Fruit fly (Drosophila melanogaster) whole organism, embryonic: Measurements from ENCODE around the gene fwd.

Experiments
- B-H1 ChIP-seq: fragments of 200-800 bp; sonication (Bioruptor generic); IDR thresholded peaks from 3 replicates; pipeline ENCODE4 v1.3.6; 2022; ENCODE audit warnings: missing biosample characterization, missing genetic modification characterization
- C15 ChIP-seq: fragments of 200-800 bp; sonication (Bioruptor generic); IDR thresholded peaks from 3 replicates; pipeline ENCODE4 v1.3.6; 2022; ENCODE audit warnings: missing biosample characterization, missing genetic modification characterization
- CG10366 ChIP-seq: fragments of 200-800 bp; sonication (Bioruptor generic); IDR thresholded peaks from 2 replicates; pipeline ENCODE4 v1.3.6; 2022; ENCODE audit warnings: missing biosample characterization, missing genetic modification characterization
- CG11085 ChIP-seq: fragments of 200-800 bp; sonication (Bioruptor generic); IDR thresholded peaks from 2 replicates; pipeline ENCODE4 v1.3.6; 2022; ENCODE audit warnings: missing biosample characterization, missing genetic modification characterization
- CG11696 ChIP-seq: fragments of 200-800 bp; sonication (Bioruptor generic); IDR thresholded peaks from 2 replicates; pipeline ENCODE4 v1.3.6; 2022; ENCODE audit warnings: missing biosample characterization, missing genetic modification characterization
- CG1233 ChIP-seq: fragments of 200-800 bp; sonication (Bioruptor generic); optimal IDR thresholded peaks from 4 replicates; lab custom pipeline; 2018; ENCODE audit warnings: missing biosample characterization, mild to moderate bottlenecking, missing genetic modification characterization
- CG14014 ChIP-seq: fragments of 200-800 bp; sonication (Bioruptor generic); IDR thresholded peaks from 2 replicates; pipeline ENCODE4 v1.3.6; 2022; ENCODE audit warnings: missing biosample characterization, missing genetic modification characterization
- CG14965 ChIP-seq: fragments of 200-800 bp; sonication (Bioruptor generic); optimal IDR thresholded peaks from 2 replicates; lab custom pipeline; 2016; ENCODE audit warnings: missing biosample characterization, missing genetic modification characterization, borderline replicate concordance
- CG15479 ChIP-seq: fragments of 200-800 bp; sonication (Bioruptor generic); optimal IDR thresholded peaks from 3 replicates; lab custom pipeline; 2019; ENCODE audit warnings: missing biosample characterization, mild to moderate bottlenecking, missing genetic modification characterization, moderate library complexity
- CG17186 ChIP-seq: fragments of 200-800 bp; sonication (Bioruptor generic); optimal IDR thresholded peaks from 3 replicates; lab custom pipeline; 2017; ENCODE audit warnings: missing biosample characterization, missing genetic modification reagents, missing genetic modification characterization
- CG17385 ChIP-seq: fragments of 200-800 bp; sonication (Bioruptor generic); optimal IDR thresholded peaks from 3 replicates; lab custom pipeline; 2018; ENCODE audit warnings: missing biosample characterization, mild to moderate bottlenecking, missing genetic modification characterization
- CG2889 ChIP-seq: fragments of 200-800 bp; sonication (Bioruptor generic); IDR thresholded peaks from 3 replicates; pipeline ENCODE4 v1.3.6; 2022; ENCODE audit warnings: missing biosample characterization, missing genetic modification characterization
- CG32772 ChIP-seq: fragments of 200-800 bp; sonication (Bioruptor generic); IDR thresholded peaks from 2 replicates; pipeline ENCODE4 v1.3.6; 2022; ENCODE audit warnings: missing biosample characterization, missing genetic modification characterization
- CG33557 ChIP-seq: fragments of 200-800 bp; sonication (Bioruptor generic); optimal IDR thresholded peaks from 2 replicates; lab custom pipeline; 2019; ENCODE audit warnings: missing biosample characterization, mild to moderate bottlenecking, missing genetic modification characterization, moderate library complexity
- CG8290 ChIP-seq, 3 experiments: fragments of 200-800 bp; sonication (Bioruptor generic); optimal IDR thresholded peaks; 2 replicates each; lab custom pipeline; 2016 to 2019; ENCODE audit warnings: missing biosample characterization in 3 of 3, missing genetic modification characterization in 3 of 3, mild to moderate bottlenecking in 2 of 3, moderate library complexity in 1 of 3
- CG9932 ChIP-seq: fragments of 200-800 bp; sonication (Bioruptor generic); IDR thresholded peaks from 2 replicates; pipeline ENCODE4 v1.3.6; 2022; ENCODE audit warnings: missing biosample characterization, missing genetic modification characterization
- D ChIP-seq, 2 experiments: fragments of 200-800 bp in 1 of 2; fragments of >200 bp in 1 of 2; sonication (Bioruptor generic) in 1 of 2; optimal IDR thresholded peaks; 2 replicates in 1 of 2; 3 replicates in 1 of 2; lab custom pipeline; 2017; ENCODE audit warnings: mild to moderate bottlenecking in 1 of 2, missing biosample characterization in 1 of 2, missing genetic modification characterization in 1 of 2, missing genetic modification reagents in 1 of 2
- ERR ChIP-seq: fragments of 200-800 bp; sonication (Bioruptor generic); optimal IDR thresholded peaks from 2 replicates; lab custom pipeline; 2016; ENCODE audit warnings: missing biosample characterization, missing genetic modification characterization
- Ets65A ChIP-seq: fragments of 200-800 bp; sonication (Bioruptor generic); peaks from one replicate; lab custom pipeline; 2016; ENCODE audit warnings: missing biosample characterization, missing genetic modification characterization
- Gug ChIP-seq: fragments of 200-800 bp; sonication (Bioruptor generic); IDR thresholded peaks from 4 replicates; pipeline ENCODE4 v1.3.6; 2022; ENCODE audit warnings: missing biosample characterization, missing genetic modification characterization
- Hey ChIP-seq: fragments of 200-800 bp; sonication (Bioruptor generic); optimal IDR thresholded peaks from 3 replicates; lab custom pipeline; 2018; ENCODE audit warnings: missing biosample characterization, mild to moderate bottlenecking, missing genetic modification characterization
- Hr39 ChIP-seq: fragments of >200 bp; optimal IDR thresholded peaks from 2 replicates; lab custom pipeline; 2017
- Pdp1 ChIP-seq, 2 experiments: fragments of 200-800 bp; sonication (Bioruptor generic); optimal IDR thresholded peaks; 3 replicates each; lab custom pipeline; 2016; ENCODE audit warnings: missing biosample characterization in 2 of 2, missing genetic modification characterization in 2 of 2, mild to moderate bottlenecking in 1 of 2, moderate library complexity in 1 of 2
- Xrp1 ChIP-seq: fragments of 200-800 bp; sonication (Bioruptor generic); IDR thresholded peaks from 2 replicates; pipeline ENCODE4 v1.3.6; 2022; ENCODE audit warnings: missing biosample characterization, missing genetic modification characterization
- ac ChIP-seq: fragments of 200-800 bp; sonication (Bioruptor generic); optimal IDR thresholded peaks from 3 replicates; lab custom pipeline; 2017; ENCODE audit warnings: missing biosample characterization, mild to moderate bottlenecking, missing genetic modification characterization
- al ChIP-seq: fragments of 200-800 bp; sonication (Bioruptor generic); IDR thresholded peaks from 2 replicates; pipeline ENCODE4 v1.3.6; 2022; ENCODE audit warnings: missing biosample characterization, missing genetic modification characterization
- ara ChIP-seq: fragments of 200-800 bp; sonication (Bioruptor generic); IDR thresholded peaks from 2 replicates; pipeline ENCODE4 v1.3.6; 2022; ENCODE audit warnings: missing biosample characterization, missing genetic modification characterization
- cad ChIP-seq: fragments of >200 bp; optimal IDR thresholded peaks from 2 replicates; lab custom pipeline; 2017; ENCODE audit warnings: missing biosample characterization, missing genetic modification characterization
- crp ChIP-seq, 2 experiments: fragments of 200-800 bp; sonication (Bioruptor generic); optimal IDR thresholded peaks; 2 replicates in 1 of 2; 3 replicates in 1 of 2; lab custom pipeline; 2017; ENCODE audit warnings: missing biosample characterization in 2 of 2, missing genetic modification characterization in 2 of 2, mild to moderate bottlenecking in 1 of 2, moderate library complexity in 1 of 2
- cwo ChIP-seq: fragments of 200-800 bp; sonication (Bioruptor generic); optimal IDR thresholded peaks from 3 replicates; lab custom pipeline; 2017; ENCODE audit warnings: missing biosample characterization, missing genetic modification characterization, mild to moderate bottlenecking, moderate library complexity, missing genetic modification reagents
- exex ChIP-seq: fragments of 200-800 bp; sonication (Bioruptor generic); optimal IDR thresholded peaks from 4 replicates; lab custom pipeline; 2018; ENCODE audit warnings: missing biosample characterization, mild to moderate bottlenecking, missing genetic modification characterization, moderate library complexity
- fd102C ChIP-seq: fragments of 200-800 bp; sonication (Bioruptor generic); optimal IDR thresholded peaks from 2 replicates; lab custom pipeline; 2018; ENCODE audit warnings: missing biosample characterization, mild to moderate bottlenecking, missing genetic modification characterization, moderate library complexity
- fru ChIP-seq: fragments of >200 bp; optimal IDR thresholded peaks from 2 replicates; lab custom pipeline; 2017
- insv ChIP-seq, 2 experiments: fragments of 200-800 bp; sonication (Bioruptor generic); optimal IDR thresholded peaks; 3 replicates each; lab custom pipeline; 2016 to 2018; ENCODE audit warnings: missing biosample characterization in 2 of 2, missing genetic modification characterization in 2 of 2
- pros ChIP-seq: fragments of 200-800 bp; sonication (Bioruptor generic); optimal IDR thresholded peaks from 3 replicates; lab custom pipeline; 2019; ENCODE audit warnings: missing biosample characterization, mild to moderate bottlenecking, missing genetic modification characterization, moderate library complexity
- ranshi ChIP-seq: fragments of 200-800 bp; sonication (Bioruptor generic); IDR thresholded peaks from 2 replicates; pipeline ENCODE4 v1.3.6; 2022; ENCODE audit warnings: missing biosample characterization, missing genetic modification characterization
- sima ChIP-seq: fragments of 200-800 bp; sonication (Bioruptor generic); optimal IDR thresholded peaks from 2 replicates; lab custom pipeline; 2016; ENCODE audit warnings: missing biosample characterization, missing genetic modification characterization
- sna ChIP-seq: fragments of 200-800 bp; sonication (Bioruptor generic); IDR thresholded peaks from 2 replicates; pipeline ENCODE4 v1.3.6; 2022; ENCODE audit warnings: missing biosample characterization, missing genetic modification characterization; ENCODE audit not compliant: partially characterized antibody
- tll ChIP-seq, 2 experiments: fragments of 200-800 bp in 1 of 2; fragments of >200 bp in 1 of 2; sonication (Bioruptor generic) in 1 of 2; optimal IDR thresholded peaks; 2 replicates each; lab custom pipeline; 2017 to 2019; ENCODE audit warnings: missing biosample characterization in 2 of 2, missing genetic modification characterization in 2 of 2, mild to moderate bottlenecking in 1 of 2, moderate library complexity in 1 of 2
- trh ChIP-seq: fragments of 200-800 bp; sonication (Bioruptor generic); optimal IDR thresholded peaks from 2 replicates; lab custom pipeline; 2016; ENCODE audit warnings: missing biosample characterization, missing genetic modification characterization
- usp ChIP-seq: fragments of >200 bp; optimal IDR thresholded peaks from 2 replicates; lab custom pipeline; 2017; ENCODE audit warnings: missing biosample characterization, missing genetic modification characterization
- z ChIP-seq: fragments of 200-800 bp; sonication (Bioruptor generic); IDR thresholded peaks from 3 replicates; pipeline ENCODE4 v1.3.6; 2022; ENCODE audit warnings: missing biosample characterization, missing genetic modification characterization
- zen ChIP-seq: fragments of 200-800 bp; sonication (Bioruptor generic); optimal IDR thresholded peaks from 3 replicates; lab custom pipeline; 2018; ENCODE audit warnings: missing biosample characterization, mild to moderate bottlenecking, missing genetic modification characterization, moderate library complexity

The fwd gene

DNA sequence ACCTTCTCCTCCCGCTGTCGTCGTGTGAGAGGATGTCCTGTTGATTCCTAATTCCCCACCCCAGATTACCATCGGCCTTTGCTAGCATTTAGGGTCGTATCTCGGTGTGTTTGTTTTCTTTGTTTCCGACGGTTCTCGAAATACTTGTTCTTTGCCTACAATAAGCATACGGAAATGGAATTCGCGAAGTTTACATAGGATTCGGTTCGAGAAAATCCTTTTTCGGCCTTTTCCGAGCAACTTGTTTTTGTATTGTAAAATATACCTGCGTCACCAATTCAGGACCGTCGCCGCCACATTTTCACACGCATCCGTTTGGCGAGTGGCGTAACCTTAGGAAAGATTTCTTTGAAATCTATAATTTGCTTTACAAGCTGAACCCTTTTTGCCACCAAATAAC, 21.2 kb downstream of the fwd start:
- no peak for TF ChIP-seq CG8290 (GFP tag; optimal IDR thresholded peaks at IDR 0.05; lab: Kevin White, UChicago)
- TF ChIP-seq CG8290 (tag; optimal IDR thresholded peaks at IDR 0.05; lab: Kevin White, UChicago): no peak
- peak; percentile 56 for TF ChIP-seq cad (GFP tag; lab: Kevin White, UChicago)
- TF ChIP-seq CG9932: no peak
- no peak for TF ChIP-seq sima (GFP tag; lab: Kevin White, UChicago)
- TF ChIP-seq fru (lab: Kevin White, UChicago): no peak
- no peak for TF ChIP-seq al (GFP tag; lab: Robert Waterston, UW)
- TF ChIP-seq CG15479 (GFP tag; lab: Kevin White, UChicago): peak; percentile 69
- no peak for TF ChIP-seq CG10366 (GFP tag; lab: Robert Waterston, UW)
- peak in 1 of 2 experiments; percentile 52 for TF ChIP-seq tll (GFP tag; optimal IDR thresholded peaks at IDR 0.05; lab: Kevin White, UChicago)
- TF ChIP-seq CG14965 (GFP tag; lab: Kevin White, UChicago): no peak
- no peak for TF ChIP-seq insv (GFP tag; optimal IDR thresholded peaks at IDR 0.05; lab: Kevin White, UChicago)
- TF ChIP-seq, all 482 proteins: peak for 3

DNA sequence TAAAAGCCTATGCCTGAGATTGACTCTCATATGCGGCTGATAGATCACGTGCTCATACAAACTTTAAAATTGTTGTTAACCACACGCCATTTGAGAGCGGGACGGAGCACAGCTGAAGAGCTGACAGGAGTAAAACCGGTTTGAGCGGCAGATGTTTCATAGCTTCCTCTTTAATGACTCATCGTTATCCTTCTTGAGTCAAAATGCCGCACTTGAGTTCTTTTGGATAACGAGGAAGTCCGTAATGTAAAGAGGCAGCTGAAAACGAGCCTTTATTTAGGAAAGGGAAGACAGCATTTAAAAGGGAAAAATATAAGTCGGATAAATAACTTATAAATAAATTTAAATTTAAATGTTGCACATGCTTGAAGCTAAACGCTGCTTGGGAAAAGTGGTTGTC, 22.4 kb downstream of the fwd start:
- TF ChIP-seq usp: no peak
- no peak for TF ChIP-seq cwo (GFP tag; lab: Kevin White, UChicago)
- no peak for TF ChIP-seq Hey (tag; lab: Kevin White, UChicago)
- peak; percentile 73 for TF ChIP-seq ac (GFP tag; lab: Kevin White, UChicago)
- TF ChIP-seq ara: no peak
- no peak for TF ChIP-seq ranshi (GFP tag; lab: Robert Waterston, UW)
- no peak for TF ChIP-seq C15 (GFP tag; lab: Robert Waterston, UW)
- peak; percentile 28 for TF ChIP-seq Ets65A (GFP tag; lab: Kevin White, UChicago)
- TF ChIP-seq z (GFP tag; lab: Robert Waterston, UW): peak; percentile 85; the same call in 1 of the 3 replicates
- TF ChIP-seq CG14014 (GFP tag; lab: Robert Waterston, UW): no peak
- peak; percentile 85 for TF ChIP-seq pros
- TF ChIP-seq zen: no peak
- TF ChIP-seq CG17385 (GFP tag; lab: Kevin White, UChicago): no peak
- TF ChIP-seq exex (tag; lab: Kevin White, UChicago): no peak
- no peak for TF ChIP-seq CG2889 (GFP tag; lab: Robert Waterston, UW)
- no peak for TF ChIP-seq CG11085 (GFP tag; lab: Robert Waterston, UW)
- no peak for TF ChIP-seq CG11696 (GFP tag; lab: Robert Waterston, UW)
- TF ChIP-seq D (optimal IDR thresholded peaks at IDR 0.05; lab: Kevin White, UChicago): no peak
- TF ChIP-seq D (GFP tag; optimal IDR thresholded peaks at IDR 0.05; lab: Kevin White, UChicago): no peak
- no peak for TF ChIP-seq crp (GFP tag; optimal IDR thresholded peaks at IDR 0.05; lab: Kevin White, UChicago)
- TF ChIP-seq fd102C (GFP tag; lab: Kevin White, UChicago): no peak
- no peak for TF ChIP-seq CG33557 (GFP tag; lab: Kevin White, UChicago)
- no peak for TF ChIP-seq Gug
- no peak for TF ChIP-seq Xrp1 (GFP tag; lab: Robert Waterston, UW)
- TF ChIP-seq trh (GFP tag; lab: Kevin White, UChicago): no peak
- no peak for TF ChIP-seq Pdp1 (GFP tag; optimal IDR thresholded peaks at IDR 0.05; lab: Kevin White, UChicago)
- no peak for TF ChIP-seq CG1233 (GFP tag; lab: Kevin White, UChicago)
- no peak for TF ChIP-seq CG17186 (GFP tag; lab: Kevin White, UChicago)
- no peak for TF ChIP-seq Hr39 (lab: Kevin White, UChicago)
- TF ChIP-seq B-H1 (GFP tag; lab: Robert Waterston, UW): no peak
- TF ChIP-seq sna (GFP tag; lab: Robert Waterston, UW): no peak
- TF ChIP-seq ERR (GFP tag; lab: Kevin White, UChicago): no peak
- TF ChIP-seq CG32772 (GFP tag; lab: Robert Waterston, UW): no peak
